Worm (Caenorhabditis elegans) whole organism, L1 larva: ENCODE measurements around the gene R13H4.2.

Experiments used
- Y116A8C.19 ChIP-seq: sonication (generic microtip); optimal IDR thresholded peaks from 2 replicates; lab custom pipeline; 2016; ENCODE audit warnings: missing compliant biosample characterization, missing genetic modification characterization, borderline replicate concordance
- alr-1 ChIP-seq: fragments of 200-800 bp; sonication (Bioruptor generic); optimal IDR thresholded peaks from 2 replicates; lab custom pipeline; 2018; ENCODE audit warnings: borderline replicate concordance, mild to moderate bottlenecking, missing genetic modification characterization, missing compliant biosample characterization
- ama-1 ChIP-seq: fragments of 150-350 bp; optimal IDR thresholded peaks from 2 replicates; lab custom pipeline; 2014
- ceh-82 ChIP-seq, 3 experiments: fragments of 150-350 bp in 1 of 3; sonication (generic microtip) in 2 of 3; optimal IDR thresholded peaks; 2 replicates each; lab custom pipeline; 2014 to 2017; ENCODE audit warnings: missing biosample characterization in 3 of 3, missing genetic modification characterization in 3 of 3
- ceh-88 ChIP-seq: fragments of 200-800 bp; sonication (Bioruptor generic); IDR thresholded peaks from 2 replicates; pipeline ENCODE4 v1.3.6; 2022; ENCODE audit warnings: missing genetic modification characterization, missing compliant biosample characterization
- efl-3 ChIP-seq: fragments of 200-800 bp; sonication (Bioruptor generic); optimal IDR thresholded peaks from 2 replicates; lab custom pipeline; 2018; ENCODE audit warnings: mild to moderate bottlenecking, missing genetic modification characterization, missing compliant biosample characterization
- elt-3 ChIP-seq, 6 experiments: fragments of 150-350 bp in 1 of 6; sonication (generic microtip); optimal IDR thresholded peaks; 2 replicates each; lab custom pipeline; 2017 to 2018; ENCODE audit warnings: missing biosample characterization in 6 of 6, missing genetic modification characterization in 6 of 6, inconsistent platforms in 1 of 6
- fkh-8 ChIP-seq: sonication (generic microtip); optimal IDR thresholded peaks from 2 replicates; lab custom pipeline; 2016; ENCODE audit warnings: mild to moderate bottlenecking, missing genetic modification characterization, missing compliant biosample characterization
- lin-39 ChIP-seq: fragments of 150-350 bp; optimal IDR thresholded peaks from 2 replicates; lab custom pipeline; 2014; ENCODE audit warnings: missing biosample characterization, missing genetic modification reagents, missing genetic modification characterization
- lir-3 ChIP-seq: sonication (generic microtip); optimal IDR thresholded peaks from 2 replicates; lab custom pipeline; 2016; ENCODE audit warnings: mild to moderate bottlenecking, missing genetic modification characterization, moderate library complexity, missing compliant biosample characterization; ENCODE audit not compliant: poor library complexity
- mdl-1 ChIP-seq, 2 experiments: fragments of 150-350 bp; optimal IDR thresholded peaks; 2 replicates each; lab custom pipeline; 2014 to 2017; ENCODE audit warnings: missing biosample characterization in 2 of 2, missing genetic modification characterization in 2 of 2, inconsistent platforms in 1 of 2
- mep-1 ChIP-seq: fragments of 150-350 bp; optimal IDR thresholded peaks from 2 replicates; lab custom pipeline; 2014; ENCODE audit warnings: missing biosample characterization, missing genetic modification characterization
- nhr-19 ChIP-seq: fragments of 200-800 bp; sonication (Bioruptor generic); conservative IDR thresholded peaks from 2 replicates; pipeline ENCODE4 v1.3.6; 2022; ENCODE audit warnings: missing genetic modification characterization, missing compliant biosample characterization
- nhr-90 ChIP-seq: sonication (generic microtip); optimal IDR thresholded peaks from 2 replicates; lab custom pipeline; 2016; ENCODE audit warnings: mild to moderate bottlenecking, missing genetic modification characterization, missing compliant biosample characterization; ENCODE audit not compliant: poor library complexity
- skn-1 ChIP-seq: fragments of 150-350 bp; optimal IDR thresholded peaks from 2 replicates; lab custom pipeline; 2014; ENCODE audit warnings: missing biosample characterization, missing genetic modification characterization
- unc-30 ChIP-seq: sonication (generic microtip); optimal IDR thresholded peaks from 2 replicates; lab custom pipeline; 2017; ENCODE audit warnings: missing biosample characterization, missing genetic modification characterization
- vab-15 ChIP-seq: sonication (generic microtip); optimal IDR thresholded peaks from 2 replicates; lab custom pipeline; 2017; ENCODE audit warnings: missing genotype, mild to moderate bottlenecking, missing genetic modification characterization, missing compliant biosample characterization
- xbp-1 ChIP-seq: sonication (generic microtip); optimal IDR thresholded peaks from 2 replicates; lab custom pipeline; 2016; ENCODE audit warnings: missing genetic modification characterization, missing compliant biosample characterization

Gene R13H4.2

DNA sequence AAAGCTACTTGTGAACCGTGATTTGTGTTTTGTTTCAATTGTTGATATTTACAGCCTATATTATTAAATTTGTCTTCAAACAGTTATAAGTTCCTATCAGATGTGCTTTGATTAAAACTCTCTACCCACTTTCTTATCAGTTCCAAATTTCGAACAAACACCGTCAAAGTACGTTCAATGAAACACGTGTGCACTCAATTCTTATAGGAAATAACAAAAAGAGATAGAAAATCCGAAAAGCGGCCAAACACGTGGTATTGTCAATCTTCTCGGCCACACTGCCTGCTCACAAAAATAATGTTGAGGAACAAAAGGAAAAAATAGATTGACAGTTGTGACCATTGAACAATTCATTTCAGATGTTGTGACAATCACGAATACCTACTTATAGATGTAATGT, 49.7 kb downstream of the R13H4.2 start (continued):
- TF ChIP-seq mdl-1 (tag; optimal IDR thresholded peaks at IDR 0.05; lab: Kevin White, UChicago) (peak in 1 of 2 experiments; percentile 96), ceh-88 (GFP tag; lab: Robert Waterston, UW) (peak; percentile 56; the same call in 1 of the 2 replicates), fkh-8 (tag; lab: Kevin White, UChicago) (no peak), Y116A8C.19 (tag; lab: Kevin White, UChicago) (no peak), lir-3 (tag; lab: Kevin White, UChicago) (peak; percentile 68), vab-15 (tag; lab: Kevin White, UChicago) (no peak), skn-1 (tag; lab: Kevin White, UChicago) (no peak), lin-39 (tag; lab: Kevin White, UChicago) (peak; percentile 18), ceh-82 (tag; optimal IDR thresholded peaks at IDR 0.05; lab: Kevin White, UChicago) (peak in 1 of 3 experiments; percentile 11), elt-3 (tag; optimal IDR thresholded peaks at IDR 0.05; lab: Kevin White, UChicago) (peak in 3 of 6 experiments; percentile 34 to 89 (median 87)), unc-30 (tag; lab: Kevin White, UChicago) (no peak), xbp-1 (tag; lab: Kevin White, UChicago) (peak; percentile 31), alr-1 (tag; lab: Kevin White, UChicago) (no peak), nhr-19 (peak; percentile 99), ama-1 (lab: Kevin White, UChicago) (peak; percentile 10), efl-3 (GFP tag; lab: Kevin White, UChicago) (no peak), mep-1 (peak; percentile 43), nhr-90 (peak; percentile 83)
